Fruit fly (Drosophila melanogaster): ENCODE data around the gene beat-Vb.

The beat-Vb gene

dm6 chr3R:12981334-12982166 lies 65.7 kb downstream of the beat-Vb start:
- TF ChIP-seq noc (tag; optimal IDR thresholded peaks at IDR 0.05), result peak; percentile 0

DNA sequence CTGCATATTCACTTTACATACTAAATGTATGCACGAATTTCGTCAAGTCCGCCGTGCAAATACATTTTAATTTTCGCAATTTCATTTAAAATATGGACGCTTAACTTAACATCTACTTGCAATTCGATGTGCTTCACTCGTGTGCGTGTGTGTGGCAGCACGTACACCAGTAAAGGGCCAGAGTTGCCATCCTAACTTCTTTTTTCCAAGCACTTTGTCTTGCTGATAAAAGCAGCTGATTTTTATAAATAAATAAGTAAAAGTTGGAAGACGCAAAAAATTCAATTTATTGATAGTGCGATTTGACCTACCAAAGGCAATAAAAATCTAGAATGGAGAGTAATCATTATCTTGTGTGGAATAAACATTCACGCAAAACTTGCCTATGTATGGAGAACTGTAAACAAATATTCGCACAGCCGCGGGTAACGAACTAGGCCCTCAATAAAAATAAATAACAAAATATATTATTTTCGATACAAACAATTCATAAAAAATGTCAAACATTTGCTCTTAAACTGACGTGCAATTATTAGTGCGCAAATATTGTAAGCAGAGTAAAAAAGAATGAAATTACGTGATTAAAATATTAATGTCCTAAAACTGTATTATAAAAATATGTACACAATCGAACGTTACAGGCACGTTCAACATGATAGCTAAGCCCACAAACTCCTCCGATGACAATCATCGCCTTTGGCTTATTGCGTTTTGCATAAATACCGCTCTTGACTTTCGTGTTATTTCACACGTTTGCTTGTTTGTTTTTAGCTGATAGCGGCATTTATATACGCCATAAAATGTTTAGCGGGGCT lies 66.5 kb downstream of the beat-Vb start:
- peak; percentile 94 for TF ChIP-seq noc (tag; optimal IDR thresholded peaks at IDR 0.05)

dm6 chr3R:12982982-12983633 lies 67.3 kb downstream of the beat-Vb start:
- peak; percentile 53 for TF ChIP-seq noc (tag; optimal IDR thresholded peaks at IDR 0.05)
